Fruit fly (Drosophila melanogaster): Measurements from ENCODE around the gene CG2926.

DNA sequence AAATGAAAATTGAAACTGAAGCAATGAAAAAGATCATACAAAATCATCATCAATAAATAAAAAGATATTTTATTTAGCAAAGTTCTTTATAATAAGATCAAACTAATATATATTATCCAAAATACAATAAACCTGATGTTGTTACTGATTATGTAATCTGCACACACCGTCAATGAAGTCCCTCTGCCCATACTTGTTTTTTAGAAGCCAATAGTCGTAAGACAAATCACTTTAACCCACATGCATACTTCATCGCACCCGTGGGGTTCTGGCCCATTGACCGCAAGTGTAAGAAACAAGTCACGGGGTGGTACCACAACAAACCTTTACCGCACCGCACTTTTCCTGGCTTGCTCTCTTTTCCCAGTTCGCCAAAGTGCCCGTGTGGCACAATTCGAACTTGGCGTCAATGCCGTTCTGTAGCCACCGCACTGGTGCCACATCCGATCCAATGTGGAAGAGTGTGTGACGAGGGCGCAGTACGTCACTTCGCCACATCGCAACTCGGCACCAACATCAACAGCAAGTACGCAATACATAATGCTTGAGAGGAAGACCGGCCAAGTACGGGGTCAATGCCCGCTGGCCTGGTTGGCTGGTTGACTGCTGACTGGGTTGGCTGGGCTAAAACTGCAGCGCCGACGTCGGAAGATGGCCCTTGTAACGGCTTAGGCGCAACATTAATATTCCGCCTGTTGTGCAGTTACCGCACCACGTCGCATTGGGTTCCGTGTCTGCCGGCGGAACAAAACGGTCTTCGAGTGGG is 15.1 kb downstream of the CG2926 start:
- TF ChIP-seq CG13287 (GFP tag; IDR thresholded peaks at IDR 0.05; ENCODE audit: partially characterized antibody) = no peak
- no peak for TF ChIP-seq sqz (GFP tag; optimal IDR thresholded peaks at IDR 0.05)
- no peak for TF ChIP-seq so (GFP tag; IDR thresholded peaks at IDR 0.05)
- no peak for TF ChIP-seq tup (GFP tag; optimal IDR thresholded peaks at IDR 0.05)
- TF ChIP-seq tll (GFP tag; optimal IDR thresholded peaks at IDR 0.05) = no peak
- TF ChIP-seq lab (GFP tag; optimal IDR thresholded peaks at IDR 0.05) = no peak
- no peak for TF ChIP-seq Max (GFP tag; optimal IDR thresholded peaks at IDR 0.05)
